Fruit fly (Drosophila melanogaster): ENCODE data around the gene Pect.

- TF ChIP-seq psq (optimal IDR thresholded peaks at IDR 0.05) (no peak), Dll (optimal IDR thresholded peaks at IDR 0.05) (no peak)
Observed at dm6 chr2L:13195822-13196221, 7.7 kb upstream of the Pect start.

Data from whole organism.